Worm (Caenorhabditis elegans) whole organism, late embryonic: Measurements from ENCODE around the gene acr-15.

Experiments used
- ceh-19 ChIP-seq: fragments of 200-800 bp; sonication (Bioruptor generic); optimal IDR thresholded peaks from 2 replicates; lab custom pipeline; 2018; ENCODE audit warnings: mild to moderate bottlenecking, missing genetic modification characterization, missing compliant biosample characterization
- ceh-24 ChIP-seq: sonication (generic microtip); optimal IDR thresholded peaks from 2 replicates; lab custom pipeline; 2016; ENCODE audit warnings: mild to moderate bottlenecking, missing genetic modification characterization, missing compliant biosample characterization
- ceh-48 ChIP-seq: sonication (generic microtip); optimal IDR thresholded peaks from 2 replicates; lab custom pipeline; 2016; ENCODE audit warnings: missing genetic modification characterization, inconsistent platforms, missing compliant biosample characterization
- ceh-6 ChIP-seq: fragments of 200-800 bp; sonication (Bioruptor generic); optimal IDR thresholded peaks from 2 replicates; lab custom pipeline; 2018; ENCODE audit warnings: mild to moderate bottlenecking, missing genetic modification characterization, missing compliant biosample characterization
- dmd-4 ChIP-seq: sonication (generic microtip); optimal IDR thresholded peaks from 2 replicates; lab custom pipeline; 2016; ENCODE audit warnings: borderline replicate concordance, missing genetic modification characterization, missing compliant biosample characterization
- elt-2 ChIP-seq: sonication (generic microtip); optimal IDR thresholded peaks from 2 replicates; lab custom pipeline; 2016; ENCODE audit warnings: missing genetic modification reagents, missing genetic modification characterization, missing compliant biosample characterization
- unc-86 ChIP-seq: sonication (generic microtip); optimal IDR thresholded peaks from 2 replicates; lab custom pipeline; 2016; ENCODE audit warnings: missing genetic modification characterization, missing compliant biosample characterization
- ztf-16 ChIP-seq: sonication (generic microtip); optimal IDR thresholded peaks from 2 replicates; lab custom pipeline; 2017; ENCODE audit warnings: missing genetic modification characterization, missing compliant biosample characterization

DNA sequence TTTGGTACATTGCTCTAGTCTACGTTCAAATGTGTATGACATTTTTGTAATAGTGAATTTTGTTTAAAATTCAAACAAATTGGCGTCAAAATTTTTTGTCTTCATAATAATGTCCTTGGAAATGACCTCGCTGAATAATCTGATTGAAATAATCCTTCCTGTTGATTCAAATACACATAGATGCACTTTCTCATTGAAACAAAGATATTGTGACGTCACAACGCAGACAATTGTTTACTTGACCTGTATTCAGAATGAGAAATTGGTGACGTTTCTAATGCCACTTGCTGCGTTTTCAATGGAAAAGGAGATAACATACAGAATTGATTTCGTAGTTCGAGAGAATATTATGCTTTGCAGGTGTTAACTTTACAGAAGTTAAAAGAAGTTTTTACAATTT is 18.6 kb upstream of the acr-15 start:
- TF ChIP-seq ceh-24 = no peak
- TF ChIP-seq elt-2 (tag; lab: Kevin White, UChicago) = no peak
- no peak for TF ChIP-seq dmd-4 (tag; lab: Kevin White, UChicago)
- no peak for TF ChIP-seq ceh-6 (GFP tag; lab: Kevin White, UChicago)
- TF ChIP-seq unc-86 = no peak
- no peak for TF ChIP-seq ceh-48 (tag; lab: Kevin White, UChicago)
- TF ChIP-seq ztf-16 = no peak
- TF ChIP-seq ceh-19 (GFP tag; lab: Kevin White, UChicago) = no peak
